Fruit fly (Drosophila melanogaster) whole organism, prepupa: Measurements from ENCODE around the gene CG33177.
A peak's percentile ranks its signal among the peaks of the same experiment; 100 is the strongest.

Experiments used
- CG10631 ChIP-seq: fragments of 200-800 bp; sonication (Bioruptor generic); optimal IDR thresholded peaks from 2 replicates; lab custom pipeline; 2016; ENCODE audit warnings: missing biosample characterization, missing genetic modification characterization
- CG10669 ChIP-seq: fragments of 200-800 bp; sonication (Bioruptor generic); optimal IDR thresholded peaks from 3 replicates; lab custom pipeline; 2018; ENCODE audit warnings: missing biosample characterization, mild to moderate bottlenecking, missing genetic modification characterization, moderate library complexity
- CG11294 ChIP-seq: fragments of 200-800 bp; sonication (Bioruptor generic); IDR thresholded peaks from 2 replicates; pipeline ENCODE4 v1.3.6; 2022; ENCODE audit warnings: missing biosample characterization, missing genetic modification characterization
- CG11902 ChIP-seq: fragments of 200-800 bp; sonication (Bioruptor generic); optimal IDR thresholded peaks from 3 replicates; lab custom pipeline; 2016; ENCODE audit warnings: missing biosample characterization, missing genetic modification characterization
- CG15336 ChIP-seq: fragments of 200-800 bp; sonication (Bioruptor generic); IDR thresholded peaks from 2 replicates; pipeline ENCODE4 v1.3.6; 2022; ENCODE audit warnings: missing biosample characterization, missing genetic modification characterization
- CG1621 ChIP-seq: fragments of 200-800 bp; sonication (Bioruptor generic); optimal IDR thresholded peaks from 3 replicates; lab custom pipeline; 2018; ENCODE audit warnings: missing biosample characterization, mild to moderate bottlenecking, missing genetic modification characterization
- CG3032 ChIP-seq: fragments of 200-800 bp; optimal IDR thresholded peaks from 2 replicates; lab custom pipeline; 2019; ENCODE audit warnings: missing biosample characterization, mild to moderate bottlenecking, missing genetic modification characterization, moderate library complexity
- CG31627 ChIP-seq: fragments of 200-800 bp; sonication (Bioruptor generic); optimal IDR thresholded peaks from 3 replicates; lab custom pipeline; 2016; ENCODE audit warnings: missing biosample characterization, missing genetic modification characterization
- CG32006 ChIP-seq: fragments of 200-800 bp; sonication (Bioruptor generic); optimal IDR thresholded peaks from 3 replicates; lab custom pipeline; 2017; ENCODE audit warnings: missing biosample characterization, mild to moderate bottlenecking, missing genetic modification characterization
- CG3919 ChIP-seq: fragments of 200-800 bp; sonication (Bioruptor generic); optimal IDR thresholded peaks from 3 replicates; lab custom pipeline; 2016; ENCODE audit warnings: missing biosample characterization, missing genetic modification characterization
- CG4318 ChIP-seq: fragments of 200-800 bp; sonication (Bioruptor generic); optimal IDR thresholded peaks from 3 replicates; lab custom pipeline; 2017; ENCODE audit warnings: missing biosample characterization, mild to moderate bottlenecking, missing genetic modification characterization
- CG6276 ChIP-seq: fragments of 200-800 bp; sonication (Bioruptor generic); optimal IDR thresholded peaks from 2 replicates; lab custom pipeline; 2017; ENCODE audit warnings: missing biosample characterization, mild to moderate bottlenecking, missing genetic modification characterization
- CG6792 ChIP-seq: fragments of 200-800 bp; sonication (Bioruptor generic); optimal IDR thresholded peaks from 3 replicates; lab custom pipeline; 2016; ENCODE audit warnings: missing biosample characterization, missing genetic modification characterization
- CG6808 ChIP-seq: fragments of 200-800 bp; sonication (Bioruptor generic); optimal IDR thresholded peaks from 3 replicates; lab custom pipeline; 2017; ENCODE audit warnings: missing biosample characterization, missing genetic modification characterization, mild to moderate bottlenecking, moderate library complexity, missing genetic modification reagents
- CG8119 ChIP-seq: fragments of 200-800 bp; sonication (Bioruptor generic); IDR thresholded peaks from 3 replicates; pipeline ENCODE4 v1.3.6; 2022; ENCODE audit warnings: missing biosample characterization, missing genetic modification characterization
- CG8319 ChIP-seq: fragments of 200-800 bp; sonication (Bioruptor generic); optimal IDR thresholded peaks from 3 replicates; lab custom pipeline; 2016; ENCODE audit warnings: missing biosample characterization, missing genetic modification characterization
- CG9139 ChIP-seq: fragments of 200-800 bp; sonication (Bioruptor generic); optimal IDR thresholded peaks from 3 replicates; lab custom pipeline; 2017; ENCODE audit warnings: missing biosample characterization, mild to moderate bottlenecking, missing genetic modification characterization
- Eip78C ChIP-seq: fragments of 200-800 bp; sonication (Bioruptor generic); peaks from one replicate; lab custom pipeline; 2016; ENCODE audit warnings: missing biosample characterization, missing genetic modification characterization
- Eip93F ChIP-seq: fragments of 200-800 bp; sonication (Bioruptor generic); optimal IDR thresholded peaks from 2 replicates; lab custom pipeline; 2016; ENCODE audit warnings: missing biosample characterization, mild to moderate bottlenecking, missing genetic modification characterization
- Hr39 ChIP-seq: fragments of 200-800 bp; sonication (Bioruptor generic); optimal IDR thresholded peaks from 2 replicates; lab custom pipeline; 2016; ENCODE audit warnings: missing biosample characterization, missing genetic modification characterization
- Hr4 ChIP-seq: fragments of 200-800 bp; sonication (Bioruptor generic); optimal IDR thresholded peaks from 3 replicates; lab custom pipeline; 2016; ENCODE audit warnings: missing biosample characterization, missing genetic modification characterization
- Lpt ChIP-seq: fragments of 200-800 bp; sonication (Bioruptor generic); optimal IDR thresholded peaks from 3 replicates; lab custom pipeline; 2016; ENCODE audit warnings: missing biosample characterization, missing genetic modification characterization
- Met ChIP-seq: fragments of 200-800 bp; sonication (Bioruptor generic); optimal IDR thresholded peaks from 3 replicates; lab custom pipeline; 2016; ENCODE audit warnings: missing biosample characterization, missing genetic modification characterization
- Smox ChIP-seq: fragments of 200-800 bp; sonication (Bioruptor generic); optimal IDR thresholded peaks from 3 replicates; lab custom pipeline; 2016; ENCODE audit warnings: missing biosample characterization, missing genetic modification characterization
- Sox102F ChIP-seq: fragments of 200-800 bp; sonication (Bioruptor generic); optimal IDR thresholded peaks from 2 replicates; lab custom pipeline; 2016; ENCODE audit warnings: missing biosample characterization, mild to moderate bottlenecking, missing genetic modification characterization
- Sox14 ChIP-seq: fragments of 200-800 bp; sonication (Bioruptor generic); optimal IDR thresholded peaks from 3 replicates; lab custom pipeline; 2016; ENCODE audit warnings: missing biosample characterization, missing genetic modification characterization
- Sox15 ChIP-seq: fragments of 200-800 bp; sonication (Bioruptor generic); optimal IDR thresholded peaks from 3 replicates; lab custom pipeline; 2016; ENCODE audit warnings: missing biosample characterization, missing genetic modification characterization
- achi ChIP-seq: fragments of 200-800 bp; sonication (Bioruptor generic); optimal IDR thresholded peaks from 3 replicates; lab custom pipeline; 2016; ENCODE audit warnings: missing biosample characterization, missing genetic modification characterization
- acj6 ChIP-seq: fragments of 200-800 bp; sonication (Bioruptor generic); optimal IDR thresholded peaks from 3 replicates; lab custom pipeline; 2016; ENCODE audit warnings: missing biosample characterization, missing genetic modification characterization
- cyc ChIP-seq: fragments of 200-800 bp; sonication (Bioruptor generic); optimal IDR thresholded peaks from 3 replicates; lab custom pipeline; 2016; ENCODE audit warnings: missing biosample characterization, missing genetic modification characterization
- dac ChIP-seq: fragments of 200-800 bp; sonication (Bioruptor generic); optimal IDR thresholded peaks from 2 replicates; lab custom pipeline; 2017; ENCODE audit warnings: missing biosample characterization, mild to moderate bottlenecking, missing genetic modification characterization
- dsx ChIP-seq: fragments of 200-800 bp; optimal IDR thresholded peaks from 3 replicates; lab custom pipeline; 2019; ENCODE audit warnings: missing biosample characterization, mild to moderate bottlenecking, missing genetic modification characterization, moderate library complexity; ENCODE audit not compliant: poor library complexity, severe bottlenecking
- eg ChIP-seq: fragments of 200-800 bp; sonication (Bioruptor generic); IDR thresholded peaks from 3 replicates; pipeline ENCODE4 v1.3.6; 2022; ENCODE audit warnings: missing biosample characterization, missing genetic modification characterization
- esn ChIP-seq: fragments of 200-800 bp; sonication (Bioruptor generic); optimal IDR thresholded peaks from 2 replicates; lab custom pipeline; 2016; ENCODE audit warnings: missing biosample characterization, mild to moderate bottlenecking, missing genetic modification characterization, moderate library complexity
- fd59A ChIP-seq: fragments of 200-800 bp; sonication (Bioruptor generic); optimal IDR thresholded peaks from 2 replicates; lab custom pipeline; 2017; ENCODE audit warnings: missing biosample characterization, mild to moderate bottlenecking, missing genetic modification characterization, missing genetic modification reagents
- fd85E ChIP-seq: fragments of 200-800 bp; sonication (Bioruptor generic); optimal IDR thresholded peaks from 3 replicates; lab custom pipeline; 2016; ENCODE audit warnings: missing biosample characterization, missing genetic modification characterization
- fkh ChIP-seq: fragments of 200-800 bp; sonication (Bioruptor generic); optimal IDR thresholded peaks from 3 replicates; lab custom pipeline; 2017; ENCODE audit warnings: missing biosample characterization, mild to moderate bottlenecking, missing genetic modification characterization, moderate library complexity
- lz ChIP-seq: fragments of 200-800 bp; sonication (Bioruptor generic); optimal IDR thresholded peaks from 3 replicates; lab custom pipeline; 2016; ENCODE audit warnings: missing biosample characterization, missing genetic modification characterization
- pdm3 ChIP-seq: fragments of 200-800 bp; sonication (Bioruptor generic); optimal IDR thresholded peaks from 3 replicates; lab custom pipeline; 2016; ENCODE audit warnings: missing biosample characterization, missing genetic modification characterization
- salr ChIP-seq, 2 experiments: fragments of 200-800 bp; sonication (Bioruptor generic); optimal IDR thresholded peaks; 3 replicates each; lab custom pipeline; 2016 to 2018; ENCODE audit warnings: missing biosample characterization in 2 of 2, missing genetic modification characterization in 2 of 2, mild to moderate bottlenecking in 1 of 2
- ss ChIP-seq, 2 experiments: fragments of 200-800 bp; sonication (Bioruptor generic); optimal IDR thresholded peaks; 2 replicates in 1 of 2; 3 replicates in 1 of 2; lab custom pipeline; 2017 to 2018; ENCODE audit warnings: mild to moderate bottlenecking in 2 of 2, missing biosample characterization in 2 of 2, missing genetic modification characterization in 2 of 2, moderate library complexity in 1 of 2
- svp ChIP-seq: fragments of 200-800 bp; sonication (Bioruptor generic); peaks from one replicate; lab custom pipeline; 2016; ENCODE audit warnings: missing biosample characterization, missing genetic modification characterization
- topi ChIP-seq: fragments of 200-800 bp; sonication (Bioruptor generic); optimal IDR thresholded peaks from 3 replicates; lab custom pipeline; 2016; ENCODE audit warnings: missing biosample characterization, missing genetic modification characterization
- vri ChIP-seq: fragments of 200-800 bp; sonication (Bioruptor generic); optimal IDR thresholded peaks from 3 replicates; lab custom pipeline; 2016; ENCODE audit warnings: missing biosample characterization, mild to moderate bottlenecking, missing genetic modification characterization

The CG33177 gene

dm6 chrX:15069417-15069896 lies 11.7 kb upstream of the CG33177 start (continued):
- peak; percentile 89 for TF ChIP-seq svp (GFP tag; lab: Kevin White, UChicago)
- TF ChIP-seq CG10669, result peak; percentile 98
- peak; percentile 57 for TF ChIP-seq esn
- TF ChIP-seq CG6276 (GFP tag; lab: Kevin White, UChicago), result peak; percentile 93
- TF ChIP-seq CG4318 (GFP tag; lab: Kevin White, UChicago), result peak; percentile 62
- TF ChIP-seq CG1621 (tag; lab: Kevin White, UChicago), result peak; percentile 98
- TF ChIP-seq Met (GFP tag; lab: Kevin White, UChicago), result peak; percentile 72
- no peak for TF ChIP-seq CG11294 (GFP tag; lab: Robert Waterston, UW)
- peak; percentile 91 for TF ChIP-seq fd59A
- peak; percentile 88 for TF ChIP-seq CG8319 (GFP tag; lab: Kevin White, UChicago)
- TF ChIP-seq Sox102F (GFP tag; lab: Kevin White, UChicago), result peak; percentile 77
- peak; percentile 57 for TF ChIP-seq vri (GFP tag; lab: Kevin White, UChicago)
- TF ChIP-seq salr (GFP tag; optimal IDR thresholded peaks at IDR 0.05; lab: Kevin White, UChicago), result peak; percentile 89 to 98
- TF ChIP-seq CG6808, result peak; percentile 99
- TF ChIP-seq Hr39 (GFP tag; lab: Kevin White, UChicago), result peak; percentile 34
- TF ChIP-seq CG10631 (GFP tag; lab: Kevin White, UChicago), result peak; percentile 37
- peak; percentile 86 for TF ChIP-seq pdm3 (GFP tag; lab: Kevin White, UChicago)

- TF ChIP-seq fd59A (peak; percentile 4), CG4318 (GFP tag; lab: Kevin White, UChicago) (no peak), lz (peak; percentile 54), CG3919 (no peak), Met (GFP tag; lab: Kevin White, UChicago) (peak; percentile 36), CG31627 (GFP tag; lab: Kevin White, UChicago) (peak; percentile 31), Lpt (GFP tag; lab: Kevin White, UChicago) (no peak), acj6 (GFP tag; lab: Kevin White, UChicago) (peak; percentile 17), Hr39 (GFP tag; lab: Kevin White, UChicago) (peak; percentile 24), svp (GFP tag; lab: Kevin White, UChicago) (peak; percentile 36), esn (peak; percentile 49), CG10631 (GFP tag; lab: Kevin White, UChicago) (peak; percentile 18), CG32006 (GFP tag; lab: Kevin White, UChicago) (peak; percentile 25), Hr4 (GFP tag; lab: Kevin White, UChicago) (peak; percentile 16), CG15336 (GFP tag; lab: Robert Waterston, UW) (peak; percentile 9; the same call in 1 of the 2 replicates), Eip78C (peak; percentile 87), CG8319 (GFP tag; lab: Kevin White, UChicago) (no peak), Smox (peak; percentile 14)
Measured at dm6 chrX:15070137-15070536, 11.0 kb upstream of the CG33177 start.

dm6 chrX:15070811-15071479 lies 10.2 kb upstream of the CG33177 start:
- TF ChIP-seq dsx (GFP tag; lab: Kevin White, UChicago) (peak; percentile 23), CG11902 (GFP tag; lab: Kevin White, UChicago) (no peak), CG1621 (tag; lab: Kevin White, UChicago) (peak; percentile 3), CG31627 (GFP tag; lab: Kevin White, UChicago) (peak; percentile 21), Sox102F (GFP tag; lab: Kevin White, UChicago) (peak; percentile 39), CG9139 (GFP tag; lab: Kevin White, UChicago) (peak; percentile 61), CG8119 (GFP tag; lab: Robert Waterston, UW) (no peak), fkh (GFP tag; lab: Kevin White, UChicago) (no peak), cyc (GFP tag; lab: Kevin White, UChicago) (peak; percentile 17), pdm3 (GFP tag; lab: Kevin White, UChicago) (no peak), fd85E (no peak), topi (peak; percentile 39), ss (GFP tag; optimal IDR thresholded peaks at IDR 0.05; lab: Kevin White, UChicago) (peak; percentile 44 to 61), dac (no peak), Eip93F (GFP tag; lab: Kevin White, UChicago) (peak; percentile 25), CG3032 (tag; lab: Kevin White, UChicago) (no peak), achi (peak; percentile 29), lz (peak; percentile 19), CG10669 (peak; percentile 55), vri (GFP tag; lab: Kevin White, UChicago) (peak; percentile 76), CG6792 (GFP tag; lab: Kevin White, UChicago) (peak; percentile 17), acj6 (GFP tag; lab: Kevin White, UChicago) (no peak), fd59A (no peak), Sox15 (no peak), eg (peak; percentile 29; the same call in 2 of the 3 replicates), esn (peak; percentile 19), Sox14 (GFP tag; lab: Kevin White, UChicago) (no peak)
